Fruit fly (Drosophila melanogaster) whole organism, embryonic: ENCODE data around the gene na.

ENCODE experiments used
- ATbp ChIP-seq: fragments of 200-800 bp; sonication (Bioruptor generic); optimal IDR thresholded peaks from 2 replicates; lab custom pipeline; 2017; ENCODE audit warnings: missing biosample characterization, mild to moderate bottlenecking, missing genetic modification characterization, missing genetic modification reagents
- BEAF-32 ChIP-seq: fragments of 200-800 bp; sonication (Bioruptor generic); optimal IDR thresholded peaks from 3 replicates; lab custom pipeline; 2017; ENCODE audit warnings: missing biosample characterization, missing genetic modification characterization, mild to moderate bottlenecking, moderate library complexity, missing genetic modification reagents
- CG12299 ChIP-seq: fragments of 200-800 bp; sonication (Bioruptor generic); optimal IDR thresholded peaks from 2 replicates; lab custom pipeline; 2018; ENCODE audit warnings: missing biosample characterization, mild to moderate bottlenecking, missing genetic modification characterization
- CG32772 ChIP-seq: fragments of 200-800 bp; sonication (Bioruptor generic); IDR thresholded peaks from 2 replicates; pipeline ENCODE4 v1.3.6; 2022; ENCODE audit warnings: missing biosample characterization, missing genetic modification characterization
- CG5953 ChIP-seq: fragments of 200-800 bp; sonication (Bioruptor generic); IDR thresholded peaks from 2 replicates; pipeline ENCODE4 v1.3.6; 2022; ENCODE audit warnings: missing biosample characterization, missing genetic modification characterization
- Dip3 ChIP-seq: fragments of 200-800 bp; sonication (Bioruptor generic); optimal IDR thresholded peaks from 3 replicates; lab custom pipeline; 2016; ENCODE audit warnings: missing biosample characterization, missing genetic modification characterization
- Fer1 ChIP-seq: fragments of 200-800 bp; sonication (Bioruptor generic); optimal IDR thresholded peaks from 2 replicates; lab custom pipeline; 2017; ENCODE audit warnings: missing biosample characterization, mild to moderate bottlenecking, missing genetic modification characterization
- HHEX ChIP-seq: fragments of 200-800 bp; sonication (Bioruptor generic); optimal IDR thresholded peaks from 3 replicates; lab custom pipeline; 2017; ENCODE audit warnings: missing biosample characterization, mild to moderate bottlenecking, missing genetic modification characterization, missing genetic modification reagents
- Opbp ChIP-seq: fragments of 200-800 bp; sonication (Bioruptor generic); IDR thresholded peaks from 3 replicates; pipeline ENCODE4 v1.3.6; 2022; ENCODE audit warnings: missing biosample characterization, missing genetic modification characterization; ENCODE audit not compliant: partially characterized antibody
- Rfx ChIP-seq: fragments of 200-800 bp; sonication (Bioruptor generic); IDR thresholded peaks from 2 replicates; pipeline ENCODE4 v1.3.6; 2022; ENCODE audit warnings: missing biosample characterization, missing genetic modification characterization
- Side ChIP-seq: fragments of 200-800 bp; sonication (Bioruptor generic); optimal IDR thresholded peaks from 2 replicates; lab custom pipeline; 2016; ENCODE audit warnings: missing biosample characterization, missing genetic modification characterization
- Usf ChIP-seq: fragments of 200-800 bp; sonication (Bioruptor generic); optimal IDR thresholded peaks from 2 replicates; lab custom pipeline; 2017; ENCODE audit warnings: missing genotype, missing biosample characterization, missing genetic modification characterization
- croc ChIP-seq: fragments of 200-800 bp; sonication (Bioruptor generic); conservative IDR thresholded peaks from 3 replicates; pipeline ENCODE4 v1.3.6; 2022; ENCODE audit warnings: missing biosample characterization, missing genetic modification characterization
- hkb ChIP-seq, 2 experiments: fragments of 200-800 bp in 1 of 2; fragments of >200 bp in 1 of 2; sonication (Bioruptor generic) in 1 of 2; IDR thresholded peaks in 1 of 2; optimal IDR thresholded peaks in 1 of 2; 2 replicates each; pipeline versions ENCODE4 v1.3.6 to Lab custom; 2017 to 2022; ENCODE audit warnings: missing biosample characterization in 1 of 2, missing genetic modification characterization in 1 of 2

DNA sequence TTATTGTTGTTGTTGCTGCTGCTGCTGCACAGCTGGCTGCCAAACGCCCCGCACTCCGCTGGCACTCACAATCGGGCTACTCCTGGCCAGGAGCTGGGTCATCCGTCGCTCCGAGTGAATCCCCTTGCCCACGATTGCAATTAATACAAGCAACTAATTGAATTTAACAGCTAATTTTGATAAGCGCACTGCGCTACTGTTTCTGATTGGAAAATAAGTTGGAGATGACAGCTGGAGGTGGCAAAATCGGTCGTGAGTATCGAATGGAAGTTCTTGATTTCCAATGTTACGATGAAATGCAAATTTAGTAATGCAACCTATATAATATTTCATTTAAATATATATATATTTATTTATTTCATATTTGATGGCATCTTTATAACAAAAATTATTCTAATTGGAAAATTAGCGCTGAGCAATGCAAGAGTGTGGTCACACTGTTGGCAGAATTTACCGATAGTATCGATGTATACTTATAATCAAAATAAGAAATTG, 32.3 kb upstream of the na start, which contains the start of gene CG42271:
- TF ChIP-seq hkb (optimal IDR thresholded peaks at IDR 0.05; lab: Kevin White, UChicago) = no peak
- no peak for TF ChIP-seq hkb (GFP tag; IDR thresholded peaks at IDR 0.05; lab: Robert Waterston, UW)
- TF ChIP-seq BEAF-32 = peak; percentile 82
- TF ChIP-seq Usf (GFP tag; lab: Kevin White, UChicago) = no peak
- no peak for TF ChIP-seq Side (GFP tag; lab: Kevin White, UChicago)
- no peak for TF ChIP-seq CG32772 (GFP tag; lab: Robert Waterston, UW)
- no peak; the same call in 2 of the 3 replicates for TF ChIP-seq croc
- TF ChIP-seq HHEX (GFP tag; lab: Kevin White, UChicago) = peak; percentile 8
- TF ChIP-seq Rfx (GFP tag; lab: Robert Waterston, UW) = peak; percentile 50; the same call in 1 of the 2 replicates
- no peak for TF ChIP-seq CG12299 (tag; lab: Kevin White, UChicago)
- TF ChIP-seq Dip3 = no peak
- peak; percentile 46 for TF ChIP-seq Fer1 (GFP tag; lab: Kevin White, UChicago)
- TF ChIP-seq ATbp (GFP tag; lab: Kevin White, UChicago) = no peak
- TF ChIP-seq CG5953 = no peak
- TF ChIP-seq Opbp (GFP tag; lab: Robert Waterston, UW) = peak; percentile 85
